Worm (Caenorhabditis elegans) whole organism, young adult: Measurements from ENCODE around the gene trap-3.
"Not testable (repeated sequence)": the region's sequence is repeated elsewhere in the genome, so short reads cannot be mapped to it uniquely, and the experiment has no call there.

Experiments used
- C06A6.2 ChIP-seq: fragments of 200-800 bp; sonication (Bioruptor generic); conservative IDR thresholded peaks from 2 replicates; pipeline ENCODE4 v1.3.6; 2022; ENCODE audit warnings: missing genetic modification characterization, missing compliant biosample characterization
- C17E4.6 ChIP-seq: fragments of 200-800 bp; sonication (Bioruptor generic); IDR thresholded peaks from 2 replicates; pipeline ENCODE4 v1.3.6; 2022; ENCODE audit warnings: missing genetic modification reagents, missing genetic modification characterization, missing compliant biosample characterization
- F23B12.7 ChIP-seq: sonication (generic microtip); optimal IDR thresholded peaks from 2 replicates; lab custom pipeline; 2017; ENCODE audit warnings: missing genetic modification characterization, mild to moderate bottlenecking, missing compliant biosample characterization, antibody characterized with exemption, moderate library complexity; ENCODE audit not compliant: insufficient read depth
- F37B4.10 ChIP-seq: fragments of 200-800 bp; sonication (Bioruptor generic); IDR thresholded peaks from 2 replicates; pipeline ENCODE4 v1.3.6; 2022; ENCODE audit warnings: missing genetic modification characterization, missing compliant biosample characterization
- F39B2.1 ChIP-seq: fragments of 200-800 bp; sonication (Bioruptor generic); IDR thresholded peaks from 2 replicates; pipeline ENCODE4 v1.3.6; 2022; ENCODE audit warnings: missing genetic modification reagents, missing genetic modification characterization, missing compliant biosample characterization
- F57C9.4 ChIP-seq: sonication (generic microtip); optimal IDR thresholded peaks from 2 replicates; lab custom pipeline; 2017; ENCODE audit warnings: mild to moderate bottlenecking, missing genetic modification characterization, missing compliant biosample characterization
- akir-1 ChIP-seq: fragments of 200-800 bp; sonication (Bioruptor generic); optimal IDR thresholded peaks from 2 replicates; lab custom pipeline; 2018; ENCODE audit warnings: mild to moderate bottlenecking, missing genetic modification characterization, moderate library complexity, missing compliant biosample characterization
- ama-1 ChIP-seq, 3 experiments: fragments of 150-350 bp in 1 of 3; sonication (generic microtip) in 2 of 3; optimal IDR thresholded peaks; 2 replicates each; lab custom pipeline; 2014 to 2018; ENCODE audit warnings: missing biosample characterization in 2 of 3, missing genetic modification characterization in 2 of 3, missing genetic modification reagents in 2 of 3
- attf-3 ChIP-seq: fragments of 200-800 bp; sonication (Bioruptor generic); conservative IDR thresholded peaks from 2 replicates; pipeline ENCODE4 v1.3.6; 2022; ENCODE audit warnings: missing genetic modification reagents, missing genetic modification characterization, missing compliant biosample characterization
- dox-1 ChIP-seq: fragments of 200-800 bp; sonication (Bioruptor generic); IDR thresholded peaks from 2 replicates; pipeline ENCODE4 v1.3.6; 2022; ENCODE audit warnings: missing genetic modification reagents, missing genetic modification characterization, missing compliant biosample characterization
- dpff-1 ChIP-seq: sonication (generic microtip); optimal IDR thresholded peaks from 2 replicates; lab custom pipeline; 2017; ENCODE audit warnings: mild to moderate bottlenecking, missing genetic modification characterization, missing compliant biosample characterization
- egl-44 ChIP-seq: fragments of 200-800 bp; sonication (Bioruptor generic); IDR thresholded peaks from 2 replicates; pipeline ENCODE4 v1.3.6; 2022; ENCODE audit warnings: missing genetic modification reagents, missing genetic modification characterization, missing compliant biosample characterization
- egrh-3 ChIP-seq: fragments of 200-800 bp; sonication (Bioruptor generic); IDR thresholded peaks from 2 replicates; pipeline ENCODE4 v1.3.6; 2022; ENCODE audit warnings: missing genetic modification reagents, missing genetic modification characterization, missing compliant biosample characterization
- ekl-4 ChIP-seq: fragments of 200-800 bp; sonication (Bioruptor generic); IDR thresholded peaks from 2 replicates; pipeline ENCODE4 v1.3.6; 2022; ENCODE audit warnings: missing genetic modification reagents, missing genetic modification characterization, missing compliant biosample characterization
- hmg-1.2 ChIP-seq: fragments of 200-800 bp; sonication (Bioruptor generic); IDR thresholded peaks from 2 replicates; pipeline ENCODE4 v1.3.6; 2022; ENCODE audit warnings: missing genetic modification reagents, missing genetic modification characterization, missing compliant biosample characterization
- let-526 ChIP-seq: fragments of 200-800 bp; sonication (Bioruptor generic); IDR thresholded peaks from 2 replicates; pipeline ENCODE4 v1.3.6; 2022; ENCODE audit warnings: missing genetic modification reagents, missing genetic modification characterization, missing compliant biosample characterization
- lin-26 ChIP-seq: fragments of 200-800 bp; sonication (Bioruptor generic); IDR thresholded peaks from 2 replicates; pipeline ENCODE4 v1.3.6; 2022; ENCODE audit warnings: missing genetic modification reagents, missing genetic modification characterization, missing compliant biosample characterization
- lin-40 ChIP-seq: sonication (generic microtip); optimal IDR thresholded peaks from 2 replicates; lab custom pipeline; 2016; ENCODE audit warnings: missing genetic modification characterization, mild to moderate bottlenecking, missing compliant biosample characterization, missing genotype, missing genetic modification reagents
- lin-54 ChIP-seq: fragments of 200-800 bp; sonication (Bioruptor generic); optimal IDR thresholded peaks from 2 replicates; lab custom pipeline; 2018; ENCODE audit warnings: mild to moderate bottlenecking, missing genetic modification characterization, missing compliant biosample characterization
- madf-10 ChIP-seq: sonication (generic microtip); optimal IDR thresholded peaks from 2 replicates; lab custom pipeline; 2016; ENCODE audit warnings: mild to moderate bottlenecking, missing genetic modification characterization, missing compliant biosample characterization
- madf-3 ChIP-seq: fragments of 200-800 bp; sonication (Bioruptor generic); IDR thresholded peaks from 2 replicates; pipeline ENCODE4 v1.3.6; 2022; ENCODE audit warnings: missing genetic modification reagents, missing genetic modification characterization, missing compliant biosample characterization
- madf-6 ChIP-seq: fragments of 200-800 bp; sonication (Bioruptor generic); IDR thresholded peaks from 2 replicates; pipeline ENCODE4 v1.3.6; 2022; ENCODE audit warnings: missing genetic modification reagents, missing genetic modification characterization, missing compliant biosample characterization
- madf-8 ChIP-seq: fragments of 200-800 bp; sonication (Bioruptor generic); conservative IDR thresholded peaks from 2 replicates; pipeline ENCODE4 v1.3.6; 2022; ENCODE audit warnings: missing genetic modification reagents, missing genetic modification characterization, missing compliant biosample characterization
- mcd-1 ChIP-seq: fragments of 200-800 bp; sonication (Bioruptor generic); IDR thresholded peaks from 2 replicates; pipeline ENCODE4 v1.3.6; 2022; ENCODE audit warnings: missing genetic modification reagents, missing genetic modification characterization, missing compliant biosample characterization
- mel-28 ChIP-seq: sonication (generic microtip); optimal IDR thresholded peaks from 2 replicates; lab custom pipeline; 2016; ENCODE audit warnings: borderline replicate concordance, mild to moderate bottlenecking, missing genetic modification characterization, missing compliant biosample characterization
- nhr-120 ChIP-seq: fragments of 200-800 bp; sonication (Bioruptor generic); IDR thresholded peaks from 2 replicates; pipeline ENCODE4 v1.3.6; 2022; ENCODE audit warnings: missing genetic modification characterization, missing compliant biosample characterization
- snpc-4 ChIP-seq, 5 experiments: fragments of 150-350 bp in 1 of 5; sonication (generic microtip) in 4 of 5; optimal IDR thresholded peaks; 2 replicates each; lab custom pipeline; 2014 to 2018; ENCODE audit warnings: missing genetic modification characterization in 5 of 5, missing biosample characterization in 3 of 5, antibody characterized with exemption in 2 of 5, mild to moderate bottlenecking in 2 of 5, missing compliant biosample characterization in 2 of 5, missing genotype in 2 of 5, moderate library complexity in 2 of 5, missing genetic modification reagents in 1 of 5
- tbx-9 ChIP-seq: sonication (generic microtip); optimal IDR thresholded peaks from 2 replicates; lab custom pipeline; 2016; ENCODE audit warnings: borderline replicate concordance, missing genetic modification characterization, inconsistent platforms, missing compliant biosample characterization
- xnd-1 ChIP-seq: sonication (generic microtip); optimal IDR thresholded peaks from 2 replicates; lab custom pipeline; 2016; ENCODE audit warnings: missing genotype, missing genetic modification reagents, missing genetic modification characterization, missing compliant biosample characterization
- zfh-2 ChIP-seq: fragments of 200-800 bp; sonication (Bioruptor generic); conservative IDR thresholded peaks from 2 replicates; pipeline ENCODE4 v1.3.6; 2022; ENCODE audit warnings: missing genetic modification reagents, missing genetic modification characterization, missing compliant biosample characterization
- zim-3 ChIP-seq: sonication (generic microtip); optimal IDR thresholded peaks from 2 replicates; lab custom pipeline; 2017; ENCODE audit warnings: mild to moderate bottlenecking, missing genetic modification characterization, moderate library complexity, missing compliant biosample characterization
- ztf-22 ChIP-seq: fragments of 200-800 bp; sonication (Bioruptor generic); optimal IDR thresholded peaks from 2 replicates; lab custom pipeline; 2018; ENCODE audit warnings: mild to moderate bottlenecking, missing genetic modification characterization, moderate library complexity, missing compliant biosample characterization
- ztf-6 ChIP-seq: fragments of 200-800 bp; sonication (Bioruptor generic); IDR thresholded peaks from 2 replicates; pipeline ENCODE4 v1.3.6; 2022; ENCODE audit warnings: missing genetic modification reagents, missing genetic modification characterization, missing compliant biosample characterization

trap-3 gene

DNA sequence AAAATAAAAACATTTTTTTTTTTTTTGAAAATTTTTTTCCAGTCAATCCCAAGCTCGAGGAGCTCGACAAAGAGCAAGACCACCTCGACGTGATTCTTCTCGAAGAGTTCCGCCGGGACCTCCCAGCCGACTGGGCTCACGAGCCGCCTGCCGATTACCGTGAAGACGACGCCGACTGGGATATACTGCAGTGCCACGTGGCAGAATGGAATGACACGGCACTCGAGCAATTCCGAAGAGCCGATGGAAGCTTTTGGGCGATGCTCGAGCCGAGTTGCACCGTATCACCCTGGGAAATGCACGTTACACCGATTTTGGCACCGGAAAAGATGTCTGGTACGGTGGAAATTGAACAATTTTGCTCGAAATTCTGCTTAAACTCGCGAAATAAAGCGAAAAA, 3.8 kb downstream of the trap-3 start:
- TF ChIP-seq zfh-2 (GFP tag; lab: Robert Waterston, UW) (peak; percentile 62), C17E4.6 (GFP tag; lab: Robert Waterston, UW) (no peak), nhr-120 (GFP tag; lab: Robert Waterston, UW) (no peak), zim-3 (tag; lab: Kevin White, UChicago) (no peak), egrh-3 (GFP tag; lab: Robert Waterston, UW) (0 out of 2 replicates have a peak, but pooled peaks have one; percentile 15), tbx-9 (tag; lab: Kevin White, UChicago) (no peak)

DNA sequence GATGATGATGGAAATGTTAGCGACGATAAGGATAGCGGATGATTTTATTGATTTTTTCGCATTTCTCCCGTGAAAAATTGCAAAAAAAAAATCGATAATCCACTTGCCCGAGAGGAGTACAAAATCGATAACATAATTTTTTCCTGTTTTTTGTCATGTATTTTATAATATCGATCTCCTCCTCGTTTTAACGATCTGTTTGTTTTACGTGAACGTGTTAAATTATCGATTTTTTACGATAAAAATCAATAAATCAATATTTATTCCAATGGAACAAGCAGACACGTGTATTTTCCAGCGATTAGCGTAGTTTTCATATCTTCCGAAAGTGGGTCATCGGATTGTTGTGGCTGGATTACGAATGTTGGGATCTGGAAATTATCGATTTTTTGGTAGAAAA, 6.8 kb downstream of the trap-3 start:
- TF ChIP-seq F23B12.7 (tag; lab: Kevin White, UChicago) (no peak), akir-1 (GFP tag; lab: Kevin White, UChicago) (no peak), xnd-1 (tag; lab: Kevin White, UChicago) (no peak), F57C9.4 (no peak), F39B2.1 (GFP tag; lab: Robert Waterston, UW) (no peak)

DNA sequence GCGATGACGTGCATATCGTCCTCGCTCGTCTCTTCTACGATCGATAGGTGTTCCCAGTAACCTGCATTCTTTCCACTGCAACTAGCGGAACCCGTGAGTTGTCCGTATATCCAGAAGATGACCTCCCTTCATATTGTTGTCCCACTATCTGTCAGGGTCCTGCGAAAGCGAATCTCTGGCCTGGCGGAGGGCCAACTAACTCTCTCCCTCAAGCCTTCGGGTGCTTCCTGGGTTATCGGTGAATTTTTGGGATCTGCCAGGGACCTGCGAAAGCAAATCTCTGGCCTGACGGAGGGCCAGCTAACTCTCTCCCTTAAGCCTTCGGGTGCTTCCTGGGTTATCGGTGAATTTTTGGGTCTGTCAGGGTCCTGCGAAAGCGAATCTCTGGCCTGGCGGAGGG, 7.9 kb downstream of the trap-3 start:
- not testable (repeated sequence) for TF ChIP-seq snpc-4 (GFP tag; optimal IDR thresholded peaks at IDR 0.05; lab: Kevin White, UChicago)
- TF ChIP-seq snpc-4 (tag; optimal IDR thresholded peaks at IDR 0.05; lab: Kevin White, UChicago) (peak in 1 of 4 experiments; percentile 58), zfh-2 (GFP tag; lab: Robert Waterston, UW) (0 out of 2 replicates have a peak, but pooled peaks have one; percentile 35), hmg-1.2 (GFP tag; lab: Robert Waterston, UW) (peak; percentile 16; the same call in 1 of the 2 replicates), mcd-1 (GFP tag; lab: Robert Waterston, UW) (0 out of 2 replicates have a peak, but pooled peaks have one; percentile 30), egrh-3 (GFP tag; lab: Robert Waterston, UW) (peak; percentile 23; the same call in 1 of the 2 replicates), lin-26 (peak; percentile 71), madf-6 (peak; percentile 33; the same call in 1 of the 2 replicates), ekl-4 (0 out of 2 replicates have a peak, but pooled peaks have one; percentile 33)

DNA sequence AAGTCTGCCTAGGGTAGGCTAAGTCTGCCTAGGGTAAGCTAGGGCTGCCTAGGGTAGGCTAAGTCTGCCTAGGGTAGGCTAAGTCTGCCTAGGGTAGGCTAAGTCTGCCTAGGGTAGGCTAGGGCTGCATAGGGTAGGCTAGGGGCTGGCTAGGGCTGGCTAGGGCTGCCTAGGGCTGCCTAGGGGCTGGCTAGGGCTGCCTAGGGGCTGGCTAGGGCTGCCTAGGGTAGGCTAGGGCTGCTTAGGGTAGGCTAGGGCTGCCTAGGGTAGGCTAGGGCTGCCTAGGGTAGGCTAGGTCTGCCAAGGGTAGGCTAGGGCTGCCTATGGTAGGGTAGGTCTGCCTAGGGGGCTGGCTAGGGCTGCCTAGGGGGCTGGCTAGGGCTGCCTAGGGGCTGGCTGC, 9.1 kb downstream of the trap-3 start:
- TF ChIP-seq F37B4.10 (GFP tag; lab: Robert Waterston, UW): peak; percentile 70; the same call in 1 of the 2 replicates
- peak; percentile 81 for TF ChIP-seq zfh-2 (GFP tag; lab: Robert Waterston, UW)
- TF ChIP-seq let-526 (GFP tag; lab: Robert Waterston, UW): no peak
- 0 out of 2 replicates have a peak, but pooled peaks have one; percentile 7 for TF ChIP-seq madf-3 (GFP tag; lab: Robert Waterston, UW)
- no peak for TF ChIP-seq mel-28 (tag; lab: Kevin White, UChicago)
- 0 out of 2 replicates have a peak, but pooled peaks have one; percentile 54 for TF ChIP-seq egl-44 (GFP tag; lab: Robert Waterston, UW)
- peak; percentile 73; the same call in 1 of the 2 replicates for TF ChIP-seq egrh-3 (GFP tag; lab: Robert Waterston, UW)
- TF ChIP-seq madf-10 (tag; lab: Kevin White, UChicago): no peak
- 0 out of 2 replicates have a peak, but pooled peaks have one; percentile 18 for TF ChIP-seq attf-3 (GFP tag; lab: Robert Waterston, UW)
- TF ChIP-seq dox-1 (GFP tag; lab: Robert Waterston, UW): 0 out of 2 replicates have a peak, but pooled peaks have one; percentile 6
- no peak for TF ChIP-seq madf-8 (GFP tag; lab: Robert Waterston, UW)

DNA sequence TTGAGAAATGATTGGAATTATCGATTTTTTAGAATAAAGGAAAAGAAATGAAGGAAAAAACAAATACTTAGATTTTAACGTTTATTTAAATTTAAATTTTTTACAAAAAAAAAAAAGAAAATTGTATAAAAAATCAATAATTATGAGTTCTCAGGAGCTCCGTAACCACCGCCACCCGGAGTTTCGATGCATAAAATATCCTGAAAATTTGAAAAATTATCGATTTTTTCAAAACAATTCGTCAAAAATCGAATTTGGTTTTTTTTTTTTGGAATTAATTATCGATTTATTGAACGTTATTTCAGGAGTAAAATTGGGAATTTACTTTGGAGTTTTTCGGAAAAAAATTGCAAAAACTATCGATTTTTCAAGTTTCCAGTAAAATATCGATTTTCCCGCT, 10.2 kb downstream of the trap-3 start, which contains the start of gene Y38F2AR.10:
Gene Y38F2AR.10 (minus strand): TSS at position 101 of the 400 bp plus-strand sequence.
- TF ChIP-seq ztf-6 (no peak), ztf-22 (GFP tag; lab: Kevin White, UChicago) (no peak), C06A6.2 (GFP tag; lab: Robert Waterston, UW) (no peak), madf-10 (tag; lab: Kevin White, UChicago) (no peak), madf-3 (GFP tag; lab: Robert Waterston, UW) (no peak), egl-44 (GFP tag; lab: Robert Waterston, UW) (no peak), snpc-4 (GFP tag; optimal IDR thresholded peaks at IDR 0.05; lab: Kevin White, UChicago) (no peak), snpc-4 (tag; optimal IDR thresholded peaks at IDR 0.05; lab: Kevin White, UChicago) (no peak), dpff-1 (tag; lab: Kevin White, UChicago) (no peak), ama-1 (optimal IDR thresholded peaks at IDR 0.05; lab: Kevin White, UChicago) (no peak), ama-1 (GFP tag; optimal IDR thresholded peaks at IDR 0.05; lab: Kevin White, UChicago) (no peak), lin-40 (tag; lab: Kevin White, UChicago) (no peak), lin-54 (GFP tag; lab: Kevin White, UChicago) (no peak)
